Worm (Caenorhabditis elegans): ENCODE measurements around the gene rpt-3.
A peak's percentile ranks its signal among the peaks of the same experiment; 100 is the strongest.

rpt-3 gene

ce11 chrIII:6442305-6443125 lies 47.1 kb upstream of the rpt-3 start, which contains the start of gene mel-32 (continued):
- no peak for TF ChIP-seq php-3 (GFP tag; IDR thresholded peaks at IDR 0.05)
- TF ChIP-seq F49E8.2 (tag; optimal IDR thresholded peaks at IDR 0.05; ENCODE audit: borderline replicate concordance): no peak
- TF ChIP-seq spr-1 (tag; optimal IDR thresholded peaks at IDR 0.05): no peak
- TF ChIP-seq pqm-1 (tag; optimal IDR thresholded peaks at IDR 0.05): peak; percentile 81
- TF ChIP-seq madf-9 (GFP tag; conservative IDR thresholded peaks at IDR 0.05): no peak
- peak; percentile 31 for TF ChIP-seq dmd-6 (GFP tag; IDR thresholded peaks at IDR 0.05)
- peak; percentile 76 for TF ChIP-seq dve-1 (tag; optimal IDR thresholded peaks at IDR 0.05; ENCODE audit: insufficient read depth)
- no peak for TF ChIP-seq dmd-8 (GFP tag; IDR thresholded peaks at IDR 0.05)
- no peak for TF ChIP-seq ZK337.2 (GFP tag; IDR thresholded peaks at IDR 0.05)

ce11 chrIII:6444335-6444734 lies 45.3 kb upstream of the rpt-3 start, which contains the start of gene C05D11.13:
TSS of gene C05D11.13 (minus strand) at chrIII:6444586.
- TF ChIP-seq F49E8.2 (tag; optimal IDR thresholded peaks at IDR 0.05; ENCODE audit: borderline replicate concordance) (no peak), snpc-1.2 (GFP tag; IDR thresholded peaks at IDR 0.05) (no peak), dmd-6 (GFP tag; IDR thresholded peaks at IDR 0.05) (peak; percentile 30; the same call in 1 of the 2 replicates), lim-7 (GFP tag; IDR thresholded peaks at IDR 0.05) (no peak), Y75B8A.6 (GFP tag; IDR thresholded peaks at IDR 0.05) (no peak), fkh-10 (GFP tag; optimal IDR thresholded peaks at IDR 0.05) (no peak), nhr-42 (GFP tag; IDR thresholded peaks at IDR 0.05) (no peak), nhr-28 (tag; optimal IDR thresholded peaks at IDR 0.05) (peak; percentile 43), zfp-3 (GFP tag; conservative IDR thresholded peaks at IDR 0.05) (no peak), daf-19 (GFP tag; conservative IDR thresholded peaks at IDR 0.05) (no peak), mep-1 (tag; optimal IDR thresholded peaks at IDR 0.05) (peak; percentile 73), jun-1 (tag; optimal IDR thresholded peaks at IDR 0.05) (no peak), ama-1 (optimal IDR thresholded peaks at IDR 0.05) (peak; percentile 19), mdt-29 (GFP tag; IDR thresholded peaks at IDR 0.05) (no peak), attf-4 (tag; optimal IDR thresholded peaks at IDR 0.05) (no peak), cey-2 (tag; optimal IDR thresholded peaks at IDR 0.05; ENCODE audit: borderline replicate concordance, insufficient read depth) (no peak), hlh-30 (tag; optimal IDR thresholded peaks at IDR 0.05; ENCODE audit: insufficient read depth) (peak; percentile 56), ceh-32 (tag; optimal IDR thresholded peaks at IDR 0.05; ENCODE audit: poor library complexity) (no peak), pqm-1 (tag; optimal IDR thresholded peaks at IDR 0.05) (no peak), zag-1 (tag; optimal IDR thresholded peaks at IDR 0.05) (no peak), mdl-1 (tag; optimal IDR thresholded peaks at IDR 0.05) (peak; percentile 28 to 74), nhr-102 (tag; optimal IDR thresholded peaks at IDR 0.05) (peak; percentile 39), R02D3.7 (tag; optimal IDR thresholded peaks at IDR 0.05) (no peak), lin-13 (GFP tag; optimal IDR thresholded peaks at IDR 0.05) (no peak), lin-15B (tag; optimal IDR thresholded peaks at IDR 0.05) (no peak), mes-2 (tag; optimal IDR thresholded peaks at IDR 0.05; ENCODE audit: poor library complexity, severe bottlenecking) (peak; percentile 56), php-3 (GFP tag; IDR thresholded peaks at IDR 0.05) (no peak), zfp-2 (tag; optimal IDR thresholded peaks at IDR 0.05) (no peak), ceh-82 (tag; optimal IDR thresholded peaks at IDR 0.05) (no peak), nhr-25 (tag; optimal IDR thresholded peaks at IDR 0.05; ENCODE audit: borderline replicate concordance, insufficient read depth) (no peak), hmg-1.1 (GFP tag; IDR thresholded peaks at IDR 0.05) (peak; percentile 34; the same call in 1 of the 2 replicates), gei-8 (GFP tag; optimal IDR thresholded peaks at IDR 0.05) (no peak), nhr-111 (GFP tag; optimal IDR thresholded peaks at IDR 0.05) (no peak), nhr-6 (tag; optimal IDR thresholded peaks at IDR 0.05) (peak; percentile 54), Y105C5A.15 (GFP tag; IDR thresholded peaks at IDR 0.05) (0 out of 2 replicates have a peak, but pooled peaks have one; percentile 33), unc-62 (GFP tag; optimal IDR thresholded peaks at IDR 0.05 in 1 of 2) (no peak), unc-62 (tag; optimal IDR thresholded peaks at IDR 0.05) (no peak), hlh-11 (tag; optimal IDR thresholded peaks at IDR 0.05) (peak; percentile 49), egl-27 (tag; optimal IDR thresholded peaks at IDR 0.05) (no peak), aly-2 (tag; optimal IDR thresholded peaks at IDR 0.05) (no peak), daf-8 (GFP tag; IDR thresholded peaks at IDR 0.05) (no peak), nhr-76 (tag; optimal IDR thresholded peaks at IDR 0.05) (no peak)
